Worm (Caenorhabditis elegans): ENCODE results near the gene vps-16.

ce11 chrIII:6471451-6471850 lies 38.4 kb downstream of the vps-16 start, which contains the start of gene wht-6:
- no peak for TF ChIP-seq tbx-37 (GFP tag; conservative IDR thresholded peaks at IDR 0.05)
- TF ChIP-seq pes-1 (GFP tag; IDR thresholded peaks at IDR 0.05): no peak
- TF ChIP-seq aly-1 (tag; optimal IDR thresholded peaks at IDR 0.05): no peak
- TF ChIP-seq ama-1 (optimal IDR thresholded peaks at IDR 0.05): no peak
- TF ChIP-seq ceh-13 (GFP tag; optimal IDR thresholded peaks at IDR 0.05): no peak
- TF ChIP-seq hnd-1 (tag; optimal IDR thresholded peaks at IDR 0.05): no peak

Measured in whole organism, early embryonic.